Fruit fly (Drosophila melanogaster) whole organism, wandering third instar larva: ENCODE measurements around the gene dpr16.

Experiments used
- Abd-B ChIP-seq: fragments of >200 bp; optimal IDR thresholded peaks from 2 replicates; lab custom pipeline; 2017; ENCODE audit warnings: missing biosample characterization, missing genetic modification characterization
- CG32264 ChIP-seq: fragments of 200-800 bp; sonication (Bioruptor generic); optimal IDR thresholded peaks from 2 replicates; lab custom pipeline; 2016; ENCODE audit warnings: missing biosample characterization, missing genetic modification characterization
- CrebA ChIP-seq: fragments of 200-800 bp; sonication (Bioruptor generic); optimal IDR thresholded peaks from 2 replicates; lab custom pipeline; 2016; ENCODE audit warnings: missing biosample characterization, mild to moderate bottlenecking, missing genetic modification characterization, borderline replicate concordance
- Dfd ChIP-seq: fragments of >200 bp; optimal IDR thresholded peaks from 2 replicates; lab custom pipeline; 2017; ENCODE audit warnings: missing biosample characterization, missing genetic modification characterization
- Dif ChIP-seq: fragments of 200-275, 200-300 bp; sonication (Bioruptor generic); optimal IDR thresholded peaks from 2 replicates; lab custom pipeline; 2018; ENCODE audit warnings: missing biosample characterization, missing genetic modification characterization; ENCODE audit not compliant: partially characterized antibody
- GATAd ChIP-seq: sonication (Bioruptor generic); optimal IDR thresholded peaks from 2 replicates; lab custom pipeline; 2016; ENCODE audit warnings: missing biosample characterization, missing genetic modification characterization
- HLH106 ChIP-seq: fragments of 200-800 bp; optimal IDR thresholded peaks from 3 replicates; lab custom pipeline; 2019; ENCODE audit warnings: missing biosample characterization, mild to moderate bottlenecking, missing genetic modification characterization, moderate library complexity
- Hnf4 ChIP-seq: fragments of 200-800 bp; sonication (Bioruptor generic); optimal IDR thresholded peaks from 2 replicates; lab custom pipeline; 2016; ENCODE audit warnings: missing biosample characterization, mild to moderate bottlenecking, missing genetic modification characterization
- Hr78 ChIP-seq: fragments of >200 bp; optimal IDR thresholded peaks from 2 replicates; lab custom pipeline; 2017; ENCODE audit warnings: missing biosample characterization, missing genetic modification characterization
- Hr83 ChIP-seq: fragments of 200-300 bp; sonication (Bioruptor generic); optimal IDR thresholded peaks from 2 replicates; lab custom pipeline; 2016; ENCODE audit warnings: missing biosample characterization, mild to moderate bottlenecking, missing genetic modification characterization, moderate library complexity; ENCODE audit not compliant: poor library complexity, severe bottlenecking
- Jra ChIP-seq: sonication (Bioruptor generic); optimal IDR thresholded peaks from 2 replicates; lab custom pipeline; 2016; ENCODE audit warnings: missing biosample characterization, missing genetic modification characterization
- Mio ChIP-seq: sonication (Bioruptor generic); optimal IDR thresholded peaks from 2 replicates; lab custom pipeline; 2016; ENCODE audit warnings: missing biosample characterization, missing genetic modification characterization
- Myc ChIP-seq: fragments of >200 bp; optimal IDR thresholded peaks from 2 replicates; lab custom pipeline; 2017
- OdsH ChIP-seq: fragments of 200-800 bp; sonication (Bioruptor generic); optimal IDR thresholded peaks from 2 replicates; lab custom pipeline; 2016; ENCODE audit warnings: missing biosample characterization, mild to moderate bottlenecking, missing genetic modification characterization
- Sp1 ChIP-seq: fragments of 200-800 bp; sonication (Bioruptor generic); optimal IDR thresholded peaks from 3 replicates; lab custom pipeline; 2019; ENCODE audit warnings: missing biosample characterization, mild to moderate bottlenecking, missing genetic modification characterization, moderate library complexity
- Vsx2 ChIP-seq: fragments of 200-300, 225-300 bp; sonication (Bioruptor generic); optimal IDR thresholded peaks from 2 replicates; lab custom pipeline; 2018; ENCODE audit warnings: missing biosample characterization, missing genetic modification characterization; ENCODE audit not compliant: partially characterized antibody
- br ChIP-seq: fragments of 200-800 bp; sonication (Bioruptor generic); optimal IDR thresholded peaks from 2 replicates; lab custom pipeline; 2016; ENCODE audit warnings: missing biosample characterization, missing genetic modification characterization
- brk ChIP-seq: fragments of 200-800 bp; sonication (Bioruptor generic); optimal IDR thresholded peaks from 2 replicates; lab custom pipeline; 2016; ENCODE audit warnings: missing biosample characterization, mild to moderate bottlenecking, missing genetic modification characterization
- dmrt93B ChIP-seq: fragments of 200-800 bp; sonication (Bioruptor generic); optimal IDR thresholded peaks from 2 replicates; lab custom pipeline; 2018; ENCODE audit warnings: missing biosample characterization, mild to moderate bottlenecking, missing genetic modification characterization
- foxo ChIP-seq, 2 experiments: fragments of 200-800 bp; sonication (Bioruptor generic); optimal IDR thresholded peaks; 2 replicates in 1 of 2; 3 replicates in 1 of 2; lab custom pipeline; 2016 to 2017; ENCODE audit warnings: missing biosample characterization in 2 of 2, missing genetic modification characterization in 2 of 2
- fru ChIP-seq: fragments of 200-800 bp; sonication (Bioruptor generic); optimal IDR thresholded peaks from 3 replicates; lab custom pipeline; 2016; ENCODE audit warnings: missing biosample characterization, mild to moderate bottlenecking, missing genetic modification characterization
- h ChIP-seq: fragments of 200-800 bp; sonication (Bioruptor generic); optimal IDR thresholded peaks from 3 replicates; lab custom pipeline; 2016; ENCODE audit warnings: missing biosample characterization, mild to moderate bottlenecking, missing genetic modification characterization
- lola ChIP-seq: fragments of >200 bp; optimal IDR thresholded peaks from 2 replicates; lab custom pipeline; 2017; ENCODE audit warnings: missing biosample characterization, missing genetic modification characterization
- pan ChIP-seq: fragments of >200 bp; optimal IDR thresholded peaks from 2 replicates; lab custom pipeline; 2017
- psq ChIP-seq: fragments of 200-800 bp; sonication (Bioruptor generic); optimal IDR thresholded peaks from 3 replicates; lab custom pipeline; 2017; ENCODE audit warnings: missing biosample characterization, mild to moderate bottlenecking, missing genetic modification characterization, moderate library complexity
- rgr ChIP-seq: fragments of 200-800 bp; sonication (Bioruptor generic); optimal IDR thresholded peaks from 3 replicates; lab custom pipeline; 2016; ENCODE audit warnings: missing biosample characterization, mild to moderate bottlenecking, missing genetic modification characterization
- sage ChIP-seq: fragments of 200-800 bp; sonication (Bioruptor generic); optimal IDR thresholded peaks from 2 replicates; lab custom pipeline; 2016; ENCODE audit warnings: missing biosample characterization, mild to moderate bottlenecking, missing genetic modification characterization
- sv ChIP-seq: fragments of 200-800 bp; sonication (Bioruptor generic); optimal IDR thresholded peaks from 3 replicates; lab custom pipeline; 2016; ENCODE audit warnings: missing biosample characterization, missing genetic modification characterization
- tai ChIP-seq: sonication (Bioruptor generic); optimal IDR thresholded peaks from 2 replicates; lab custom pipeline; 2016; ENCODE audit warnings: missing biosample characterization, missing genetic modification characterization
- woc ChIP-seq: sonication (Bioruptor generic); optimal IDR thresholded peaks from 2 replicates; lab custom pipeline; 2016; ENCODE audit warnings: missing biosample characterization, mild to moderate bottlenecking, missing genetic modification characterization

dpr16 gene

dm6 chr3R:5104212-5104611 lies 46.5 kb upstream of the dpr16 start:
- TF ChIP-seq Hr83 (no peak), Abd-B (GFP tag; lab: Kevin White, UChicago) (no peak), woc (no peak), CG32264 (GFP tag; lab: Kevin White, UChicago) (no peak), psq (GFP tag; lab: Kevin White, UChicago) (no peak), sage (GFP tag; lab: Kevin White, UChicago) (no peak), brk (GFP tag; lab: Kevin White, UChicago) (no peak), Vsx2 (GFP tag; lab: Kevin White, UChicago) (no peak), Hnf4 (GFP tag; lab: Kevin White, UChicago) (no peak), dmrt93B (GFP tag; lab: Kevin White, UChicago) (no peak), Myc (lab: Kevin White, UChicago) (no peak), tai (GFP tag; lab: Kevin White, UChicago) (no peak), HLH106 (no peak), OdsH (no peak), Sp1 (GFP tag; lab: Kevin White, UChicago) (no peak), pan (lab: Kevin White, UChicago) (no peak), sv (GFP tag; lab: Kevin White, UChicago) (no peak), lola (GFP tag; lab: Kevin White, UChicago) (no peak), foxo (GFP tag; optimal IDR thresholded peaks at IDR 0.05; lab: Kevin White, UChicago) (no peak)

dm6 chr3R:5105439-5105838 lies 45.3 kb upstream of the dpr16 start:
- TF ChIP-seq Dfd (GFP tag; lab: Kevin White, UChicago) (peak; percentile 13), Vsx2 (GFP tag; lab: Kevin White, UChicago) (no peak)
- TF ChIP-seq, all 38 proteins: peak for 1

- TF ChIP-seq Vsx2 (GFP tag; lab: Kevin White, UChicago) (no peak), woc (no peak), GATAd (GFP tag; lab: Kevin White, UChicago) (no peak)
- TF ChIP-seq, all 38 proteins: peak for 0
These were observed 43.8 kb upstream of the dpr16 start for dm6 chr3R:5106917-5107316.

dm6 chr3R:5108034-5108433 lies 42.7 kb upstream of the dpr16 start:
- TF ChIP-seq Mio (GFP tag; lab: Kevin White, UChicago): no peak
- no peak for TF ChIP-seq Abd-B (GFP tag; lab: Kevin White, UChicago)
- TF ChIP-seq Myc (lab: Kevin White, UChicago): no peak
- TF ChIP-seq Dif (GFP tag; lab: Kevin White, UChicago): no peak
- peak; percentile 26 for TF ChIP-seq OdsH
- TF ChIP-seq h (GFP tag; lab: Kevin White, UChicago): peak; percentile 53
- TF ChIP-seq br (GFP tag; lab: Kevin White, UChicago): no peak
- TF ChIP-seq sv (GFP tag; lab: Kevin White, UChicago): peak; percentile 69
- TF ChIP-seq foxo (GFP tag; optimal IDR thresholded peaks at IDR 0.05; lab: Kevin White, UChicago): peak in 1 of 2 experiments; percentile 26
- TF ChIP-seq rgr (GFP tag; lab: Kevin White, UChicago): peak; percentile 57
- TF ChIP-seq, all 38 proteins: peak for 5

dm6 chr3R:5109078-5109477 lies 41.6 kb upstream of the dpr16 start, which contains the start of gene CG43131:
Gene CG43131 (minus strand): TSS chr3R:5109178.
- TF ChIP-seq lola (GFP tag; lab: Kevin White, UChicago) (no peak), CrebA (GFP tag; lab: Kevin White, UChicago) (no peak), sage (GFP tag; lab: Kevin White, UChicago) (no peak), Hr78 (GFP tag; lab: Kevin White, UChicago) (no peak), OdsH (no peak), woc (no peak), Sp1 (GFP tag; lab: Kevin White, UChicago) (no peak), Jra (GFP tag; lab: Kevin White, UChicago) (no peak)

- peak; percentile 55 for TF ChIP-seq fru (GFP tag; lab: Kevin White, UChicago)
- TF ChIP-seq lola (GFP tag; lab: Kevin White, UChicago): no peak
- no peak for TF ChIP-seq psq (GFP tag; lab: Kevin White, UChicago)
- no peak for TF ChIP-seq br (GFP tag; lab: Kevin White, UChicago)
These were observed 41.0 kb upstream of the dpr16 start for dm6 chr3R:5109558-5110211.
